Fruit fly (Drosophila melanogaster): ENCODE results near the gene Gr97a.
A peak's percentile ranks its signal among the peaks of the same experiment; 100 is the strongest.

dm6 chr3R:26945233-26945632 lies 21.1 kb downstream of the Gr97a start, which contains the start of gene CG14252:
- TF ChIP-seq Mnt (GFP tag; optimal IDR thresholded peaks at IDR 0.05), result no peak
- TF ChIP-seq cnc (optimal IDR thresholded peaks at IDR 0.05), result no peak
- no peak for TF ChIP-seq CG12768 (GFP tag; optimal IDR thresholded peaks at IDR 0.05)
- TF ChIP-seq CG1620 (GFP tag; optimal IDR thresholded peaks at IDR 0.05), result no peak
- no peak for TF ChIP-seq Hr96 (GFP tag; optimal IDR thresholded peaks at IDR 0.05)
- peak; percentile 84 for TF ChIP-seq kay (GFP tag; ENCODE audit: borderline replicate concordance)
- peak; percentile 64 for TF ChIP-seq bab1 (GFP tag; optimal IDR thresholded peaks at IDR 0.05)
- no peak for TF ChIP-seq CG33017 (tag; optimal IDR thresholded peaks at IDR 0.05)
- peak; percentile 18 for TF ChIP-seq CG7101 (tag; optimal IDR thresholded peaks at IDR 0.05)
- no peak for TF ChIP-seq pad (GFP tag; optimal IDR thresholded peaks at IDR 0.05)
- peak; percentile 16 for TF ChIP-seq cic (GFP tag; optimal IDR thresholded peaks at IDR 0.05)
